Worm (Caenorhabditis elegans): Measurements from ENCODE around the gene Y17D7C.1.

DNA sequence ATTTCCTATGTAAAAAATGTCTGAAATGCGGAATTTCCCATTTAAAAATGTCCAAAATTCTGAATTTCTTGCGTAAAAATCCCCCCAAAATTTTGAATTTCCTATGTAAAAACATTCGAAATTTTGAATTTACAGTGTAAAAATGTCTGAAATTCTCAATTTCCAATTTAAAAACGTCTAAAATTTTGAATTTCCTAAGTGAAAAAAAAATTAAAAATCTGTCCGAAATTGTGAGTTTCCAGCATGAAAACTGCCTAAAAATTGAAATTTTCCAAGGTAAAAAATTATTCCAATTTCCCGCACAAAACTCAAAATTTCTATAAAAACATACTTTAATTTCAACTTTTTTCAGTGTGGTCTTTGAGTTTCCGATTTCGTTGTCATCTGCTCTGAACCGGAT, 15.5 kb downstream of the Y17D7C.1 start:
- TF ChIP-seq ceh-24 (tag; optimal IDR thresholded peaks at IDR 0.05) (no peak), pat-9 (tag; optimal IDR thresholded peaks at IDR 0.05) (no peak), pqm-1 (tag; optimal IDR thresholded peaks at IDR 0.05) (no peak), unc-42 (tag; optimal IDR thresholded peaks at IDR 0.05) (no peak), ceh-34 (tag; optimal IDR thresholded peaks at IDR 0.05) (no peak), fkh-6 (tag; optimal IDR thresholded peaks at IDR 0.05) (no peak), pros-1 (tag; optimal IDR thresholded peaks at IDR 0.05) (no peak), nhr-11 (tag; optimal IDR thresholded peaks at IDR 0.05) (no peak), ceh-9 (tag; optimal IDR thresholded peaks at IDR 0.05) (no peak), ama-1 (optimal IDR thresholded peaks at IDR 0.05) (no peak), K02D7.2 (tag; optimal IDR thresholded peaks at IDR 0.05) (no peak), F13H6.1 (tag; optimal IDR thresholded peaks at IDR 0.05) (no peak), T23F11.4 (GFP tag; optimal IDR thresholded peaks at IDR 0.05) (no peak)
